Worm (Caenorhabditis elegans) whole organism, young adult: ENCODE measurements around the gene Y46H3D.1.

ENCODE experiments used
- B0019.2 ChIP-seq: fragments of 200-800 bp; sonication (Bioruptor generic); conservative IDR thresholded peaks from 2 replicates; pipeline ENCODE4 v1.3.6; 2022; ENCODE audit warnings: missing genetic modification reagents, missing genetic modification characterization, missing compliant biosample characterization
- D2030.7 ChIP-seq: fragments of 200-800 bp; sonication (Bioruptor generic); IDR thresholded peaks from 2 replicates; pipeline ENCODE4 v1.3.6; 2022; ENCODE audit warnings: missing genetic modification reagents, missing genetic modification characterization, missing compliant biosample characterization
- F22D6.2 ChIP-seq: sonication (generic microtip); optimal IDR thresholded peaks from 2 replicates; lab custom pipeline; 2016; ENCODE audit warnings: mild to moderate bottlenecking, missing genetic modification characterization, missing compliant biosample characterization
- F23B12.7 ChIP-seq: sonication (generic microtip); optimal IDR thresholded peaks from 2 replicates; lab custom pipeline; 2017; ENCODE audit warnings: missing genetic modification characterization, mild to moderate bottlenecking, missing compliant biosample characterization, antibody characterized with exemption, moderate library complexity; ENCODE audit not compliant: insufficient read depth
- F57C9.4 ChIP-seq: sonication (generic microtip); optimal IDR thresholded peaks from 2 replicates; lab custom pipeline; 2017; ENCODE audit warnings: mild to moderate bottlenecking, missing genetic modification characterization, missing compliant biosample characterization
- K11D2.4 ChIP-seq: fragments of 200-800 bp; sonication (Bioruptor generic); IDR thresholded peaks from 2 replicates; pipeline ENCODE4 v1.3.6; 2022; ENCODE audit warnings: missing genetic modification reagents, missing genetic modification characterization, missing compliant biosample characterization
- T07F8.4 ChIP-seq: sonication (generic microtip); optimal IDR thresholded peaks from 2 replicates; lab custom pipeline; 2016; ENCODE audit warnings: mild to moderate bottlenecking, missing genetic modification characterization, moderate library complexity, missing compliant biosample characterization
- T26A5.8 ChIP-seq: sonication (generic microtip); optimal IDR thresholded peaks from 2 replicates; lab custom pipeline; 2016; ENCODE audit warnings: missing genetic modification characterization, missing compliant biosample characterization
- Y79H2A.3 ChIP-seq: fragments of 200-800 bp; sonication (Bioruptor generic); conservative IDR thresholded peaks from 2 replicates; pipeline ENCODE4 v1.3.6; 2022; ENCODE audit warnings: missing genetic modification reagents, missing genetic modification characterization, missing compliant biosample characterization
- Y95B8A.8 ChIP-seq: fragments of 200-800 bp; sonication (Bioruptor generic); IDR thresholded peaks from 2 replicates; pipeline ENCODE4 v1.3.6; 2022; ENCODE audit warnings: missing genetic modification reagents, missing genetic modification characterization, missing compliant biosample characterization
- akir-1 ChIP-seq: fragments of 200-800 bp; sonication (Bioruptor generic); optimal IDR thresholded peaks from 2 replicates; lab custom pipeline; 2018; ENCODE audit warnings: mild to moderate bottlenecking, missing genetic modification characterization, moderate library complexity, missing compliant biosample characterization
- aptf-2 ChIP-seq: fragments of 200-800 bp; sonication (Bioruptor generic); conservative IDR thresholded peaks from 2 replicates; pipeline ENCODE4 v1.3.6; 2022; ENCODE audit warnings: missing genetic modification reagents, missing genetic modification characterization, missing compliant biosample characterization
- athp-1 ChIP-seq: sonication (generic microtip); optimal IDR thresholded peaks from 2 replicates; lab custom pipeline; 2017; ENCODE audit warnings: mild to moderate bottlenecking, missing genetic modification characterization, missing compliant biosample characterization
- attf-5 ChIP-seq: fragments of 200-800 bp; sonication (Bioruptor generic); optimal IDR thresholded peaks from 2 replicates; lab custom pipeline; 2018; ENCODE audit warnings: mild to moderate bottlenecking, missing genetic modification characterization, missing compliant biosample characterization
- cebp-1 ChIP-seq, 2 experiments: fragments of 200-800 bp in 1 of 2; sonication (Bioruptor generic) in 1 of 2; sonication (generic microtip) in 1 of 2; IDR thresholded peaks in 1 of 2; optimal IDR thresholded peaks in 1 of 2; 2 replicates each; pipeline versions ENCODE4 v1.3.6 to Lab custom; 2017 to 2022; ENCODE audit warnings: missing compliant biosample characterization in 2 of 2, missing genetic modification characterization in 2 of 2, mild to moderate bottlenecking in 1 of 2, missing genetic modification reagents in 1 of 2, moderate library complexity in 1 of 2
- ceh-40 ChIP-seq: fragments of 200-800 bp; sonication (Bioruptor generic); IDR thresholded peaks from 2 replicates; pipeline ENCODE4 v1.3.6; 2022; ENCODE audit warnings: missing genetic modification characterization, missing compliant biosample characterization
- ceh-58 ChIP-seq: fragments of 200-800 bp; sonication (Bioruptor generic); IDR thresholded peaks from 2 replicates; pipeline ENCODE4 v1.3.6; 2022; ENCODE audit warnings: missing genetic modification characterization, missing compliant biosample characterization
- ceh-91 ChIP-seq: fragments of 200-800 bp; sonication (Bioruptor generic); IDR thresholded peaks from 2 replicates; pipeline ENCODE4 v1.3.6; 2022; ENCODE audit warnings: missing genetic modification reagents, missing genetic modification characterization, missing compliant biosample characterization
- chd-7 ChIP-seq: sonication (generic microtip); optimal IDR thresholded peaks from 2 replicates; lab custom pipeline; 2016; ENCODE audit warnings: mild to moderate bottlenecking, missing genetic modification characterization, moderate library complexity, missing compliant biosample characterization
- dox-1 ChIP-seq: fragments of 200-800 bp; sonication (Bioruptor generic); IDR thresholded peaks from 2 replicates; pipeline ENCODE4 v1.3.6; 2022; ENCODE audit warnings: missing genetic modification reagents, missing genetic modification characterization, missing compliant biosample characterization
- dpff-1 ChIP-seq: sonication (generic microtip); optimal IDR thresholded peaks from 2 replicates; lab custom pipeline; 2017; ENCODE audit warnings: mild to moderate bottlenecking, missing genetic modification characterization, missing compliant biosample characterization
- egl-18 ChIP-seq: fragments of 200-800 bp; sonication (Bioruptor generic); IDR thresholded peaks from 2 replicates; pipeline ENCODE4 v1.3.6; 2022; ENCODE audit warnings: missing genetic modification reagents, missing genetic modification characterization, missing compliant biosample characterization
- ekl-4 ChIP-seq: fragments of 200-800 bp; sonication (Bioruptor generic); IDR thresholded peaks from 2 replicates; pipeline ENCODE4 v1.3.6; 2022; ENCODE audit warnings: missing genetic modification reagents, missing genetic modification characterization, missing compliant biosample characterization
- gei-17 ChIP-seq: fragments of 200-800 bp; sonication (Bioruptor generic); optimal IDR thresholded peaks from 2 replicates; lab custom pipeline; 2018; ENCODE audit warnings: mild to moderate bottlenecking, missing genetic modification characterization, missing compliant biosample characterization
- hlh-12 ChIP-seq: sonication (generic microtip); optimal IDR thresholded peaks from 2 replicates; lab custom pipeline; 2016; ENCODE audit warnings: missing genetic modification characterization, missing compliant biosample characterization
- hmg-1.2 ChIP-seq: fragments of 200-800 bp; sonication (Bioruptor generic); IDR thresholded peaks from 2 replicates; pipeline ENCODE4 v1.3.6; 2022; ENCODE audit warnings: missing genetic modification reagents, missing genetic modification characterization, missing compliant biosample characterization
- lag-1 ChIP-seq: fragments of 200-800 bp; sonication (Bioruptor generic); IDR thresholded peaks from 2 replicates; pipeline ENCODE4 v1.3.6; 2022; ENCODE audit warnings: missing genetic modification reagents, missing genetic modification characterization, missing compliant biosample characterization
- let-526 ChIP-seq: fragments of 200-800 bp; sonication (Bioruptor generic); IDR thresholded peaks from 2 replicates; pipeline ENCODE4 v1.3.6; 2022; ENCODE audit warnings: missing genetic modification reagents, missing genetic modification characterization, missing compliant biosample characterization
- lin-54 ChIP-seq: fragments of 200-800 bp; sonication (Bioruptor generic); optimal IDR thresholded peaks from 2 replicates; lab custom pipeline; 2018; ENCODE audit warnings: mild to moderate bottlenecking, missing genetic modification characterization, missing compliant biosample characterization
- lsl-1 ChIP-seq: fragments of 200-800 bp; sonication (Bioruptor generic); optimal IDR thresholded peaks from 2 replicates; lab custom pipeline; 2018; ENCODE audit warnings: mild to moderate bottlenecking, missing genetic modification characterization, moderate library complexity, missing compliant biosample characterization
- madf-3 ChIP-seq: fragments of 200-800 bp; sonication (Bioruptor generic); IDR thresholded peaks from 2 replicates; pipeline ENCODE4 v1.3.6; 2022; ENCODE audit warnings: missing genetic modification reagents, missing genetic modification characterization, missing compliant biosample characterization
- madf-8 ChIP-seq: fragments of 200-800 bp; sonication (Bioruptor generic); conservative IDR thresholded peaks from 2 replicates; pipeline ENCODE4 v1.3.6; 2022; ENCODE audit warnings: missing genetic modification reagents, missing genetic modification characterization, missing compliant biosample characterization
- mcd-1 ChIP-seq: fragments of 200-800 bp; sonication (Bioruptor generic); IDR thresholded peaks from 2 replicates; pipeline ENCODE4 v1.3.6; 2022; ENCODE audit warnings: missing genetic modification reagents, missing genetic modification characterization, missing compliant biosample characterization
- nfya-2 ChIP-seq: fragments of 200-800 bp; sonication (Bioruptor generic); IDR thresholded peaks from 2 replicates; pipeline ENCODE4 v1.3.6; 2022; ENCODE audit warnings: missing genetic modification reagents, missing genetic modification characterization, missing compliant biosample characterization
- nhr-179 ChIP-seq: sonication (generic microtip); optimal IDR thresholded peaks from 2 replicates; lab custom pipeline; 2016; ENCODE audit warnings: mild to moderate bottlenecking, missing genetic modification characterization, missing compliant biosample characterization
- nhr-80 ChIP-seq: sonication (generic microtip); optimal IDR thresholded peaks from 2 replicates; lab custom pipeline; 2016; ENCODE audit warnings: missing genetic modification characterization, missing compliant biosample characterization
- snpc-1.3 ChIP-seq: sonication (generic microtip); optimal IDR thresholded peaks from 2 replicates; lab custom pipeline; 2017; ENCODE audit warnings: missing genetic modification characterization, mild to moderate bottlenecking, missing compliant biosample characterization, antibody characterized with exemption, moderate library complexity, missing genotype, missing genetic modification reagents; ENCODE audit not compliant: insufficient read depth
- tbx-9 ChIP-seq: sonication (generic microtip); optimal IDR thresholded peaks from 2 replicates; lab custom pipeline; 2016; ENCODE audit warnings: borderline replicate concordance, missing genetic modification characterization, inconsistent platforms, missing compliant biosample characterization
- tlf-1 ChIP-seq: fragments of 200-800 bp; sonication (Bioruptor generic); optimal IDR thresholded peaks from 2 replicates; lab custom pipeline; 2018; ENCODE audit warnings: mild to moderate bottlenecking, missing genetic modification characterization, missing compliant biosample characterization
- ztf-25 ChIP-seq: fragments of 200-800 bp; sonication (Bioruptor generic); IDR thresholded peaks from 2 replicates; pipeline ENCODE4 v1.3.6; 2022; ENCODE audit warnings: missing genetic modification reagents, missing genetic modification characterization, missing compliant biosample characterization
- ztf-26 ChIP-seq: sonication (generic microtip); optimal IDR thresholded peaks from 2 replicates; lab custom pipeline; 2017; ENCODE audit warnings: missing genetic modification characterization, missing compliant biosample characterization
- ztf-28 ChIP-seq: fragments of 200-800 bp; sonication (Bioruptor generic); IDR thresholded peaks from 2 replicates; pipeline ENCODE4 v1.3.6; 2022; ENCODE audit warnings: missing genetic modification reagents, missing genetic modification characterization, missing compliant biosample characterization

Gene Y46H3D.1

DNA sequence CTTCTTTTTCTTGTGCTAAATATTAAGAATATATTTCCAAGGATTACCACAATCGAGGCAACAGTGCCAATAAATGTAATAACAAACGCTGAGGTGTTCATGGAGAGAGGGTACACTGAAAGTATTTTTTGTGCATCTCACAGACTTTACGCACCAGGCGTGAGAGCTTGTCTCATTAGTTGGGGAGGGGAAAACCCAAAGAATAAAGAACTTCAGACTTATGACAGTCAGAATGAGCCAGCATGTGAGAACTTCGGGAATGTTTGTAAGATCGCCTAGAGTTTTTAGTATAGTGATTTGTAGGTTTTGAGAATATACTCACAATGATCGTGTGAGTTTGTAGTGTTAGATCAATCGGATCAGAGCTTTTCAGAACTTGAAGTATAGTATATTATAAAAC is 27.6 kb upstream of the Y46H3D.1 start, which contains the start of gene srbc-41:
Gene srbc-41 (minus strand): TSS at position 101 of the 400 bp plus-strand sequence.
- TF ChIP-seq T07F8.4 (tag; lab: Kevin White, UChicago) (no peak), T26A5.8 (tag; lab: Kevin White, UChicago) (no peak), lsl-1 (GFP tag; lab: Kevin White, UChicago) (no peak), F23B12.7 (tag; lab: Kevin White, UChicago) (no peak), ceh-40 (GFP tag; lab: Robert Waterston, UW) (no peak), dox-1 (GFP tag; lab: Robert Waterston, UW) (no peak), aptf-2 (GFP tag; lab: Robert Waterston, UW) (no peak)

DNA sequence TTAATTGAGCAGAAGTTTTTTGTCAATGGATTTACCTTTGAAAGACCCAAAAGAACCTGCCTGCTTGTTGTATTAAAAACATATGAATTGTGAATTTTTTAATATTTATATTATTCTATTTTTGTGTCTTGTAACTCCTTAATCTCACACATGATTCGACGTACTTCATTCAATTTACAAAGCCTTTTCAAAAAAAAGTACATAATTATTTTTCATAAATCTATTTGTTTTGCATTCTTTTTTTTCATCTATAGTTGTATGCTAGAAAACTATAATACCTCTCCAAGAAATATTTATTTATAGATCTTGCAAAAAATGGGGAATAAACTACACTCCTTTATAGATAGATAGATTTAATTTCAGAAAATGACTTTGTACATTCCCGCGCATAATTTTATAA is 23.5 kb upstream of the Y46H3D.1 start, which contains the start of gene nhr-179:
Gene nhr-179 (minus strand): TSS at position 101 of the 400 bp plus-strand sequence.
- TF ChIP-seq let-526 (GFP tag; lab: Robert Waterston, UW) (no peak), mcd-1 (GFP tag; lab: Robert Waterston, UW) (no peak), K11D2.4 (GFP tag; lab: Robert Waterston, UW) (no peak), ztf-25 (GFP tag; lab: Robert Waterston, UW) (no peak), madf-8 (GFP tag; lab: Robert Waterston, UW) (no peak), ceh-91 (GFP tag; lab: Robert Waterston, UW) (no peak), tbx-9 (tag; lab: Kevin White, UChicago) (no peak), F22D6.2 (tag; lab: Kevin White, UChicago) (no peak), gei-17 (no peak)

DNA sequence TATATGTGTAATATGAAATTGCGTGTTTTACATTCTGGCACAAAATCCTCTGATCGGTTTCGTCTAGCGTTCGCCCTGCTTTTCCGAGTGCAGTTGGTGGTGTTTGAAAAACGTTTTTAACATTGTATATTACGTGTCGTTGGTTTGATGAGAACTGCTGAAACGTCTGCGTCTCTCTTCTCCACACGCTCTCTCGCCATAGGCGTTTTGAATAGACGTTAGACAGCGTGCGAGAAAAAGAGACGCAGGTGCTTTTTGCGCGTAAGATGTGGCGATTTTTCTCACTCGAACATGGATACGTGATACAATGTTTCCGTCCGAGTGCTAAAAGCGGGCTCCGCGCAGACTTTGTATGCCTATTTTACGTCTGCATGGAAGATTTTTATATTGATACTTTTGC is 21.8 kb upstream of the Y46H3D.1 start:
- no peak for TF ChIP-seq tlf-1 (GFP tag; lab: Kevin White, UChicago)
- no peak for TF ChIP-seq nhr-80 (tag; lab: Kevin White, UChicago)
- no peak for TF ChIP-seq snpc-1.3
- no peak for TF ChIP-seq ceh-58 (GFP tag; lab: Robert Waterston, UW)
- no peak for TF ChIP-seq nfya-2 (GFP tag; lab: Robert Waterston, UW)
- TF ChIP-seq Y95B8A.8: no peak
- TF ChIP-seq lag-1 (GFP tag; lab: Robert Waterston, UW): no peak
- peak; percentile 95 for TF ChIP-seq hmg-1.2

DNA sequence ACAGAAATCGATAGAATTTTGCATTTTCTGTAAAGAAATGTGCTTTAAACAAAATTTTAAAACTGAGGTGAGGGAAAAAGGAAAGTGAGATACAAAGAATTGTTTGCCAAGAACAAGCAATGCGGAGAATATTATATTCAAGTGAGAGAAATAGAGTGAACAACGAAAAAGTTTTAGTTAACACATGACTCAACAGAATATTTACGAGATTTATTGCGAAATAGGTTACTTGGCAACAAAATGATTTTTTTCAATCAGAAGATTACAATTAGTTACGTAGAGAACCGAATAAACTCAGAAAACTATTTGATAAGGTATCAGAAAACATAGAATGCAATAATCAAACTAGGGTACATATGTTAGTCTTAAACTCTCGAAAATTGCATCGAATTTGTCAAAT is 20.8 kb upstream of the Y46H3D.1 start, which contains the start of gene nhr-117:
Gene nhr-117 (minus strand): TSS at position 27 of the 400 bp plus-strand sequence.
- TF ChIP-seq attf-5 (GFP tag; lab: Kevin White, UChicago) (peak; percentile 1), cebp-1 (GFP tag; IDR thresholded peaks at IDR 0.05; lab: Robert Waterston, UW) (peak; percentile 86), cebp-1 (tag; optimal IDR thresholded peaks at IDR 0.05; lab: Kevin White, UChicago) (peak; percentile 95), B0019.2 (GFP tag; lab: Robert Waterston, UW) (no peak), Y79H2A.3 (GFP tag; lab: Robert Waterston, UW) (no peak), akir-1 (no peak), nhr-179 (tag; lab: Kevin White, UChicago) (no peak)

DNA sequence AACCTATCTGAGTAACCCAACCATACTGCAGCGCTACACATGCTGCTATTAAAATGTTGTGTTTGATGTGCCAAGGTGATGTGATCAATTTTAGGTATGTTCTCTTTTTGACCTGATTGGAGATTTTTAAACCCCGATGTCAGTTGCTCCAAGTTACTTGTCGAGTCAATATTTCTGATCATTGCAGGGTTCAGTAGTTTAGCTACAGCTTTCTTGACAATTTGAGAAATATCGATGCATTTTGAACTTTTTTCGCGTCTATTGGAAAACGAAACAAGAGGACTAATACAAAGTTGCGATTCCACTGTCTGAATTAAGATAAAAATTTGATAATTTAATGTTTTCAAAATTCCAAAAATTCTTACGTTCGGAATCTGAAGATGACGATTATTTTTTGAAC is 18.9 kb upstream of the Y46H3D.1 start:
- no peak for TF ChIP-seq chd-7 (tag; lab: Kevin White, UChicago)
- TF ChIP-seq nhr-80 (tag; lab: Kevin White, UChicago): no peak
- no peak for TF ChIP-seq D2030.7 (GFP tag; lab: Robert Waterston, UW)
- no peak for TF ChIP-seq lin-54 (GFP tag; lab: Kevin White, UChicago)
- no peak for TF ChIP-seq ekl-4 (GFP tag; lab: Robert Waterston, UW)
- TF ChIP-seq dpff-1 (tag; lab: Kevin White, UChicago): no peak
- TF ChIP-seq akir-1: no peak
- TF ChIP-seq athp-1: no peak
- no peak for TF ChIP-seq nhr-179 (tag; lab: Kevin White, UChicago)
- TF ChIP-seq ztf-26 (tag; lab: Kevin White, UChicago): no peak
- TF ChIP-seq ztf-28 (GFP tag; lab: Robert Waterston, UW): no peak
- TF ChIP-seq tbx-9 (tag; lab: Kevin White, UChicago): no peak
- TF ChIP-seq egl-18 (GFP tag; lab: Robert Waterston, UW): no peak
- TF ChIP-seq madf-3 (GFP tag; lab: Robert Waterston, UW): no peak
- TF ChIP-seq hlh-12: no peak
- no peak for TF ChIP-seq F57C9.4
